Fruit fly (Drosophila melanogaster): Measurements from ENCODE around the gene CG33303.

Gene CG33303

dm6 chr2L:10366525-10366924 lies 9.0 kb downstream of the CG33303 start, which contains the start of gene CG5056 (continued):
- TF ChIP-seq CG32767 (GFP tag; IDR thresholded peaks at IDR 0.05): peak; percentile 75
- TF ChIP-seq CG7556 (GFP tag; optimal IDR thresholded peaks at IDR 0.05): no peak
- peak; percentile 56 for TF ChIP-seq CG2116 (GFP tag; optimal IDR thresholded peaks at IDR 0.05)
- no peak for TF ChIP-seq caup (GFP tag; optimal IDR thresholded peaks at IDR 0.05; ENCODE audit: severe bottlenecking)
- TF ChIP-seq dati (GFP tag; IDR thresholded peaks at IDR 0.05): no peak
- TF ChIP-seq Eip74EF (GFP tag; optimal IDR thresholded peaks at IDR 0.05): no peak
- TF ChIP-seq CG12391 (tag; optimal IDR thresholded peaks at IDR 0.05): peak; percentile 47
- peak; percentile 12 for TF ChIP-seq CG8290 (GFP tag; optimal IDR thresholded peaks at IDR 0.05)
- TF ChIP-seq CG8290 (tag; optimal IDR thresholded peaks at IDR 0.05): no peak
- TF ChIP-seq bab2 (GFP tag; optimal IDR thresholded peaks at IDR 0.05): no peak
- no peak for TF ChIP-seq tgo (GFP tag; IDR thresholded peaks at IDR 0.05)
- peak; percentile 49 for TF ChIP-seq sens (GFP tag)
- TF ChIP-seq dmrt11E (tag; optimal IDR thresholded peaks at IDR 0.05): peak; percentile 13
- no peak for TF ChIP-seq az2 (GFP tag; optimal IDR thresholded peaks at IDR 0.05)
- TF ChIP-seq Hand (GFP tag; optimal IDR thresholded peaks at IDR 0.05): no peak
- peak; percentile 41 for TF ChIP-seq ewg (GFP tag; optimal IDR thresholded peaks at IDR 0.05)
- TF ChIP-seq maf-S (GFP tag; optimal IDR thresholded peaks at IDR 0.05): no peak
- peak; percentile 47 for TF ChIP-seq CG17829 (tag; optimal IDR thresholded peaks at IDR 0.05)
- peak; percentile 75 for TF ChIP-seq CG12659 (GFP tag; optimal IDR thresholded peaks at IDR 0.05)
- TF ChIP-seq Ssrp (tag; optimal IDR thresholded peaks at IDR 0.05): no peak
- no peak for TF ChIP-seq CG10462 (GFP tag; optimal IDR thresholded peaks at IDR 0.05)
- no peak for TF ChIP-seq klu (GFP tag; IDR thresholded peaks at IDR 0.05)
- no peak for TF ChIP-seq CG6654 (GFP tag; optimal IDR thresholded peaks at IDR 0.05)
- TF ChIP-seq CG9437 (GFP tag; optimal IDR thresholded peaks at IDR 0.05): no peak
- no peak for TF ChIP-seq CG9817 (tag; optimal IDR thresholded peaks at IDR 0.05)
- TF ChIP-seq Dll (GFP tag; IDR thresholded peaks at IDR 0.05; ENCODE audit: partially characterized antibody): peak; percentile 28; the same call in 1 of the 4 replicates
- TF ChIP-seq CG17328 (GFP tag; IDR thresholded peaks at IDR 0.05): no peak
- no peak for TF ChIP-seq sd (tag; optimal IDR thresholded peaks at IDR 0.05)
- no peak for TF ChIP-seq trh (GFP tag; optimal IDR thresholded peaks at IDR 0.05)
- TF ChIP-seq slou (GFP tag; optimal IDR thresholded peaks at IDR 0.05): peak; percentile 27
- no peak for TF ChIP-seq ttk (GFP tag; IDR thresholded peaks at IDR 0.05)
- no peak for TF ChIP-seq CG3281 (GFP tag; optimal IDR thresholded peaks at IDR 0.05)
- no peak for TF ChIP-seq CG10209 (GFP tag; optimal IDR thresholded peaks at IDR 0.05)
- peak; percentile 95 for TF ChIP-seq MESR4 (GFP tag; optimal IDR thresholded peaks at IDR 0.05)
- no peak for TF ChIP-seq pnt (GFP tag; optimal IDR thresholded peaks at IDR 0.05)
- peak; percentile 85 for TF ChIP-seq MBD-R2 (GFP tag; IDR thresholded peaks at IDR 0.05)
- TF ChIP-seq Elba2 (GFP tag; optimal IDR thresholded peaks at IDR 0.05): no peak
- TF ChIP-seq Optix (GFP tag; IDR thresholded peaks at IDR 0.05): no peak
- no peak for TF ChIP-seq CG42726 (GFP tag; IDR thresholded peaks at IDR 0.05; ENCODE audit: partially characterized antibody)
- TF ChIP-seq Hr3 (GFP tag; optimal IDR thresholded peaks at IDR 0.05): no peak
- no peak for TF ChIP-seq GATAe (GFP tag; conservative IDR thresholded peaks at IDR 0.05)
- TF ChIP-seq chinmo (GFP tag; IDR thresholded peaks at IDR 0.05; ENCODE audit: partially characterized antibody): no peak
- no peak for TF ChIP-seq HLH54F (GFP tag; optimal IDR thresholded peaks at IDR 0.05)
- no peak for TF ChIP-seq CG11398 (GFP tag; optimal IDR thresholded peaks at IDR 0.05)
- peak; percentile 59 for TF ChIP-seq stwl (tag; optimal IDR thresholded peaks at IDR 0.05)
- no peak for TF ChIP-seq Aef1 (GFP tag; IDR thresholded peaks at IDR 0.05)
- TF ChIP-seq CG11247 (GFP tag; IDR thresholded peaks at IDR 0.05): no peak
- TF ChIP-seq CG18476 (GFP tag; optimal IDR thresholded peaks at IDR 0.05): no peak
- TF ChIP-seq Gug (GFP tag; IDR thresholded peaks at IDR 0.05): no peak
- no peak for TF ChIP-seq Jarid2 (GFP tag; optimal IDR thresholded peaks at IDR 0.05)
- TF ChIP-seq inv (GFP tag; IDR thresholded peaks at IDR 0.05; ENCODE audit: partially characterized antibody): no peak

Measured in whole organism, embryonic.